Worm (Caenorhabditis elegans): ENCODE data around the gene F28B12.6.

The F28B12.6 gene

ce11 chrII:5913897-5914296 is 26.8 kb upstream of the F28B12.6 start:
- TF ChIP-seq hlh-1 (tag; optimal IDR thresholded peaks at IDR 0.05) (no peak), tbx-8 (GFP tag; optimal IDR thresholded peaks at IDR 0.05) (no peak), cnd-1 (tag; optimal IDR thresholded peaks at IDR 0.05) (no peak), mls-2 (tag; optimal IDR thresholded peaks at IDR 0.05) (no peak), pha-4 (tag; optimal IDR thresholded peaks at IDR 0.05) (no peak), M03D4.4 (tag; optimal IDR thresholded peaks at IDR 0.05) (no peak), ces-1 (GFP tag; optimal IDR thresholded peaks at IDR 0.05) (no peak), snpc-4 (tag; optimal IDR thresholded peaks at IDR 0.05) (no peak), unc-120 (tag; optimal IDR thresholded peaks at IDR 0.05; ENCODE audit: poor library complexity, severe bottlenecking) (no peak), nhr-2 (tag; optimal IDR thresholded peaks at IDR 0.05) (no peak), unc-39 (tag; optimal IDR thresholded peaks at IDR 0.05) (no peak), drap-1 (GFP tag; optimal IDR thresholded peaks at IDR 0.05) (no peak), lin-13 (tag; optimal IDR thresholded peaks at IDR 0.05) (no peak), lin-32 (GFP tag; optimal IDR thresholded peaks at IDR 0.05) (no peak), unc-62 (GFP tag; optimal IDR thresholded peaks at IDR 0.05) (no peak), ztf-11 (tag; optimal IDR thresholded peaks at IDR 0.05) (no peak), nhr-76 (tag; optimal IDR thresholded peaks at IDR 0.05) (no peak)

- TF ChIP-seq bed-3 (GFP tag; optimal IDR thresholded peaks at IDR 0.05) (no peak), ham-2 (GFP tag; optimal IDR thresholded peaks at IDR 0.05) (no peak), mls-2 (tag; optimal IDR thresholded peaks at IDR 0.05) (no peak), elt-3 (tag; optimal IDR thresholded peaks at IDR 0.05) (no peak), unc-120 (tag; optimal IDR thresholded peaks at IDR 0.05; ENCODE audit: poor library complexity, severe bottlenecking) (no peak), zip-8 (tag; optimal IDR thresholded peaks at IDR 0.05) (no peak), elt-1 (tag; optimal IDR thresholded peaks at IDR 0.05; ENCODE audit: borderline replicate concordance, insufficient read depth) (no peak), blmp-1 (tag; optimal IDR thresholded peaks at IDR 0.05) (no peak), flh-1 (GFP tag; optimal IDR thresholded peaks at IDR 0.05) (no peak), lin-32 (GFP tag; optimal IDR thresholded peaks at IDR 0.05) (no peak), nhr-2 (tag; optimal IDR thresholded peaks at IDR 0.05) (no peak), sem-2 (GFP tag; optimal IDR thresholded peaks at IDR 0.05) (no peak)
Observed at ce11 chrII:5917010-5917472, 23.6 kb upstream of the F28B12.6 start, which contains the start of gene frh-1. Gene frh-1 (plus strand): TSS chrII:5917422.

- TF ChIP-seq ztf-11 (tag; optimal IDR thresholded peaks at IDR 0.05) (no peak), nhr-237 (tag; optimal IDR thresholded peaks at IDR 0.05) (peak; percentile 13), mep-1 (tag; optimal IDR thresholded peaks at IDR 0.05) (no peak), zip-8 (tag; optimal IDR thresholded peaks at IDR 0.05) (no peak), ces-1 (GFP tag; optimal IDR thresholded peaks at IDR 0.05) (peak; percentile 91)
Observed at ce11 chrII:5918149-5918697, 22.4 kb upstream of the F28B12.6 start, which contains the start of gene ptp-2. Gene ptp-2 (plus strand): TSS chrII:5918647.

- TF ChIP-seq nhr-12 (tag; optimal IDR thresholded peaks at IDR 0.05) (no peak), tbx-8 (GFP tag; optimal IDR thresholded peaks at IDR 0.05) (no peak), drap-1 (GFP tag; optimal IDR thresholded peaks at IDR 0.05) (no peak)
Observed at ce11 chrII:5921620-5922019, 19.0 kb upstream of the F28B12.6 start, which contains the start of gene vrk-1. Gene vrk-1 (plus strand): TSS chrII:5921967.

- TF ChIP-seq ceh-43 (GFP tag; optimal IDR thresholded peaks at IDR 0.05) (no peak), unc-62 (GFP tag; optimal IDR thresholded peaks at IDR 0.05) (no peak), nhr-237 (tag; optimal IDR thresholded peaks at IDR 0.05) (no peak), sem-2 (GFP tag; optimal IDR thresholded peaks at IDR 0.05) (no peak), elt-1 (tag; optimal IDR thresholded peaks at IDR 0.05; ENCODE audit: borderline replicate concordance, insufficient read depth) (no peak), lin-32 (GFP tag; optimal IDR thresholded peaks at IDR 0.05) (no peak), tbx-8 (GFP tag; optimal IDR thresholded peaks at IDR 0.05) (no peak), mab-5 (tag; optimal IDR thresholded peaks at IDR 0.05) (no peak), ceh-39 (tag; optimal IDR thresholded peaks at IDR 0.05) (no peak), drap-1 (GFP tag; optimal IDR thresholded peaks at IDR 0.05) (no peak), elt-3 (tag; optimal IDR thresholded peaks at IDR 0.05) (no peak), blmp-1 (tag; optimal IDR thresholded peaks at IDR 0.05) (no peak), ceh-83 (GFP tag; optimal IDR thresholded peaks at IDR 0.05) (no peak), hlh-1 (tag; optimal IDR thresholded peaks at IDR 0.05) (no peak)
Observed at ce11 chrII:5928502-5928901, 12.2 kb upstream of the F28B12.6 start, which contains the start of gene egl-44. Gene egl-44 (plus strand): TSS chrII:5928802.
